Worm (Caenorhabditis elegans): ENCODE results near the gene cpr-1.

The cpr-1 gene

ce11 chrV:11985384-11985783, 10.0 kb downstream of the cpr-1 start, which contains the start of gene mans-2:
Gene mans-2, minus strand, starts transcription at chrV:11985484.
- no peak for TF ChIP-seq gmeb-1 (tag; optimal IDR thresholded peaks at IDR 0.05)
- no peak for TF ChIP-seq nhr-129 (tag; optimal IDR thresholded peaks at IDR 0.05)
- TF ChIP-seq mbf-1 (tag; optimal IDR thresholded peaks at IDR 0.05): no peak
- TF ChIP-seq sma-9 (GFP tag; optimal IDR thresholded peaks at IDR 0.05): no peak
- no peak for TF ChIP-seq sma-9 (tag; optimal IDR thresholded peaks at IDR 0.05)
- no peak for TF ChIP-seq mdl-1 (tag; optimal IDR thresholded peaks at IDR 0.05)
- no peak for TF ChIP-seq lin-39 (tag; optimal IDR thresholded peaks at IDR 0.05)
- TF ChIP-seq nhr-12 (tag; optimal IDR thresholded peaks at IDR 0.05): no peak
- no peak for TF ChIP-seq C34F6.9 (tag; optimal IDR thresholded peaks at IDR 0.05)

ce11 chrV:11986078-11986869, 10.9 kb downstream of the cpr-1 start:
- TF ChIP-seq dmd-4 (tag; optimal IDR thresholded peaks at IDR 0.05): no peak
- no peak for TF ChIP-seq elt-1 (tag; optimal IDR thresholded peaks at IDR 0.05)
- TF ChIP-seq egl-27 (tag; optimal IDR thresholded peaks at IDR 0.05): no peak
- TF ChIP-seq sma-9 (GFP tag; optimal IDR thresholded peaks at IDR 0.05): peak; percentile 25
- TF ChIP-seq sma-9 (tag; optimal IDR thresholded peaks at IDR 0.05): no peak
- TF ChIP-seq lsy-2 (tag; optimal IDR thresholded peaks at IDR 0.05): no peak
- no peak for TF ChIP-seq sma-3 (GFP tag; optimal IDR thresholded peaks at IDR 0.05)
- peak; percentile 78 for TF ChIP-seq blmp-1 (tag; optimal IDR thresholded peaks at IDR 0.05; ENCODE audit: insufficient read depth)
- TF ChIP-seq mab-5 (tag; optimal IDR thresholded peaks at IDR 0.05): no peak
- peak; percentile 30 for TF ChIP-seq zag-1 (tag; optimal IDR thresholded peaks at IDR 0.05)
- no peak for TF ChIP-seq nhr-129 (tag; optimal IDR thresholded peaks at IDR 0.05)
- TF ChIP-seq ceh-82 (tag; optimal IDR thresholded peaks at IDR 0.05): no peak
- TF ChIP-seq unc-62 (GFP tag; optimal IDR thresholded peaks at IDR 0.05): no peak
- no peak for TF ChIP-seq nhr-6 (tag; optimal IDR thresholded peaks at IDR 0.05)
- TF ChIP-seq nhr-12 (tag; optimal IDR thresholded peaks at IDR 0.05): no peak
- TF ChIP-seq sem-4 (tag; optimal IDR thresholded peaks at IDR 0.05): peak; percentile 68
- TF ChIP-seq ama-1 (optimal IDR thresholded peaks at IDR 0.05): no peak
- no peak for TF ChIP-seq elt-3 (tag; optimal IDR thresholded peaks at IDR 0.05)
- TF ChIP-seq ZK546.5 (tag; optimal IDR thresholded peaks at IDR 0.05): no peak
- TF ChIP-seq ztf-1 (GFP tag; conservative IDR thresholded peaks at IDR 0.05): no peak
- TF ChIP-seq skn-1 (tag; optimal IDR thresholded peaks at IDR 0.05): no peak
- no peak for TF ChIP-seq nhr-237 (tag; optimal IDR thresholded peaks at IDR 0.05)
- no peak for TF ChIP-seq ztf-4 (tag; optimal IDR thresholded peaks at IDR 0.05)
- TF ChIP-seq gmeb-1 (tag; optimal IDR thresholded peaks at IDR 0.05): no peak
- no peak for TF ChIP-seq nhr-77 (tag; optimal IDR thresholded peaks at IDR 0.05)
- TF ChIP-seq mbf-1 (tag; optimal IDR thresholded peaks at IDR 0.05): no peak
- TF ChIP-seq nhr-11 (tag; optimal IDR thresholded peaks at IDR 0.05): no peak
- no peak for TF ChIP-seq R02D3.7 (tag; optimal IDR thresholded peaks at IDR 0.05)
- no peak for TF ChIP-seq lin-39 (tag; optimal IDR thresholded peaks at IDR 0.05)
- peak; percentile 12 for TF ChIP-seq crh-2 (tag; optimal IDR thresholded peaks at IDR 0.05)
- peak; percentile 83 for TF ChIP-seq fos-1 (tag; optimal IDR thresholded peaks at IDR 0.05)
- TF ChIP-seq F13H6.1 (tag; optimal IDR thresholded peaks at IDR 0.05): no peak
- TF ChIP-seq lin-13 (GFP tag; optimal IDR thresholded peaks at IDR 0.05): no peak
- TF ChIP-seq unc-39 (tag; optimal IDR thresholded peaks at IDR 0.05): no peak
- no peak for TF ChIP-seq nhr-10 (tag; optimal IDR thresholded peaks at IDR 0.05)
- TF ChIP-seq nhr-23 (tag; optimal IDR thresholded peaks at IDR 0.05): no peak
- no peak for TF ChIP-seq nhr-21 (tag; optimal IDR thresholded peaks at IDR 0.05)
- no peak for TF ChIP-seq peb-1 (tag; optimal IDR thresholded peaks at IDR 0.05)
- no peak for TF ChIP-seq unc-55 (GFP tag; optimal IDR thresholded peaks at IDR 0.05)
- TF ChIP-seq alr-1 (tag; optimal IDR thresholded peaks at IDR 0.05): no peak
- no peak for TF ChIP-seq ceh-16 (tag; optimal IDR thresholded peaks at IDR 0.05)
- no peak for TF ChIP-seq lin-11 (tag; optimal IDR thresholded peaks at IDR 0.05)
- no peak for TF ChIP-seq aly-2 (tag; optimal IDR thresholded peaks at IDR 0.05)
- TF ChIP-seq Y55F3AM.14 (GFP tag; optimal IDR thresholded peaks at IDR 0.05): no peak
- no peak for TF ChIP-seq snpc-4 (tag; optimal IDR thresholded peaks at IDR 0.05)
- TF ChIP-seq nhr-25 (tag; optimal IDR thresholded peaks at IDR 0.05): no peak
- TF ChIP-seq C34F6.9 (tag; optimal IDR thresholded peaks at IDR 0.05): peak; percentile 27
- no peak for TF ChIP-seq mdl-1 (tag; optimal IDR thresholded peaks at IDR 0.05)
- TF ChIP-seq ztf-11 (tag; optimal IDR thresholded peaks at IDR 0.05): no peak
